Worm (Caenorhabditis elegans): ENCODE data around the gene cit-1.1.

Gene cit-1.1

DNA sequence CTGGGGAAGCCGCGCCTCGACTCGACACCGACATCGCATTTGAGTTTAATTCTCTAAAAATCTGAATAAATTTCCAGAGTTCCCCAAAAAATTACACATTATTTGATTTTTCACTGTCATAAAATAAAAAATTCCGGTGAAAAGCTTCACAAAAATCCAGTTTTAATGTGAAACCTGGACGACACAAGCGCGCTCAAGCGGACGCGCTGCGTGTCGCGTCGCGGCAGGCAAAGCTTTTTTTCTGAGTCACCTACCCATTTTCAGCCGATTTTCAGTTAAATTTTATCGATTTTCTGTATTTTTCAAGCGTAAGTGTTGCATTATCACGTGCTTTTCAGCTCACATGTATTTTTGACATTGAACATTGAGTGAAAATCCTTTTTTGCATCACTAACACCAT lies at the start of gene cit-1.1:
Gene cit-1.1, minus strand, starts transcription at position 53 of the 400 bp plus-strand sequence.
- TF ChIP-seq dao-5 (tag; optimal IDR thresholded peaks at IDR 0.05), result no peak
- peak; percentile 27 for TF ChIP-seq W03F9.2 (tag; optimal IDR thresholded peaks at IDR 0.05)

DNA sequence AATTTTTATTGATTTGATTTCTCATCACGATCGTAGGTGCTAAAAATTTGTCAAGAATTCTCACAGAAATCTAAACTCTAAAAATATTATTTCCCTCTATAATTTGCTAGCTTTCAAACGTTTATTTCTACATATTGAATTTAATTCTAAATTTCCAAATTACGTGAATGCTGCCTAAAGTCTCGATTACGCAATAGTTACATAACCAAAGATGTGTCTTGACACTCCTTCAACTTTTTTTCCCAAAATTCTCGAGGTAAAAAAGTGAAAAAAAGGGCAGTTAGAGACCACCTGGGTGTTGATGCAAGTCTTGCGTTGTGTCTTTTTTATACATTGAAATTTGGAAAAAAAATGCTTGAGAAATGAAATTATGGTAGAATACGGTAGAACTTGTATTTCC lies 42.2 kb upstream of the cit-1.1 start:
- TF ChIP-seq him-1 (tag; optimal IDR thresholded peaks at IDR 0.05) (no peak), dao-5 (tag; optimal IDR thresholded peaks at IDR 0.05) (no peak), W03F9.2 (tag; optimal IDR thresholded peaks at IDR 0.05) (no peak)

DNA sequence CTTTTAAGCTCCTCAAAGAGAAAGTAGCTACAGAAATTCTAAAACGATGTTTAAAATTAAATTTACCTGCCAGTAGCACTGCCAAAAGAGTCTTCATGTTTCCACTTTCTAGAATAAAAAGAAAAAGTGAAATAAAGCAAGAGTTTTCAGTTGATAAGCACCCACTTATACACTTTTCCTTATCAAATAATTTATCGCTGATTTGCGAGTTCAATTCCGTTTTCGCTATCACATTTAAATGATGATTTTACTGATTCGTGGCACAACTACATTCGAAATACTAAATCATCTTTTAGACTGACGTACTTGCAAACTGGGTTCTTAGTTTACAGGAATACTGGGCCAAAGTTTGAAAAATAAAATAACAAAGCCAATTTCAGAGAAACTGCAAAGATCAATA lies 41.3 kb upstream of the cit-1.1 start, which contains the start of gene K12H4.7:
Gene K12H4.7, minus strand, starts transcription at position 138 of the 400 bp plus-strand sequence.
- TF ChIP-seq dao-5 (tag; optimal IDR thresholded peaks at IDR 0.05) (no peak), him-1 (tag; optimal IDR thresholded peaks at IDR 0.05) (no peak), W03F9.2 (tag; optimal IDR thresholded peaks at IDR 0.05) (no peak)

DNA sequence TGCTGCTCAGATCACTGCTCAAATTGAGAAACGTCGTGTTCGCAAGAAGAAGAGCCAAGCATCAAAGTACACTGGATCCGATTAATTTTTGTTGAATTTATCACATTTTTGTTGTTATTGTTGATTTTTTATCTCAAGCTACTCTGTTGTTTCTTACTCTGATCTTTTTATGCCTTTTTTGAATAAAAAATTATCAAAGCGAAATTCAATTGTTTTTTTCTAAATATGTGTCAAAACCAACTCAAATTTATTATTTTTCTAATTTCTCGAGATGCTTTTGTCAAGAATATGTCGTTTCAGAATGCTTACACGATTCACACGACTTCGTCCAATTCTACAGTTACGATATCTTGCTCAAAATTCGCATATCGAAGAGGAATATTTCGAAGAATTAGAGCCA lies 37.8 kb upstream of the cit-1.1 start, which contains the start of gene K12H4.2:
Gene K12H4.2, plus strand, starts transcription at position 301 of the 400 bp plus-strand sequence.
- TF ChIP-seq dao-5 (tag; optimal IDR thresholded peaks at IDR 0.05) (no peak), him-1 (tag; optimal IDR thresholded peaks at IDR 0.05) (no peak), W03F9.2 (tag; optimal IDR thresholded peaks at IDR 0.05) (no peak)

DNA sequence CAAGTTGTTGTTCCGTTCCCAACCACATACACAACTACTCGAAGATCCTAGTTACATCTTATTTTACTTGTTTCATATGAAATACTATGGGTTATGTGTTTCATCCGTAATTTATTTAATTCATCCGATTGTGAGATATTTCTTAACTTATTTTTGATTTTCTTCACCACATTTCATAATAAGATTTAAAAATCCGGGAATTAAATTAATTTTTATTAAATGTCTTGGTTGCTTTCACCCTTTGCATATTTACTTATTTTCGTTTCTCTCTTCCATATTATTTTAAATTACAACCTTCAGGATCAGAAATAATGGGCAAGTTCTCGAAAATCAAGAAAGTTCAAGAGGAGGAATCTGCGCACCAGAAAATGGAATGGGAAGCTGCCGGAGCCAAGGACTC lies 36.1 kb upstream of the cit-1.1 start, which contains the start of gene K12H4.3:
Gene K12H4.3, plus strand, starts transcription at position 301 of the 400 bp plus-strand sequence.
- TF ChIP-seq W03F9.2 (tag; optimal IDR thresholded peaks at IDR 0.05), result no peak
- no peak for TF ChIP-seq dao-5 (tag; optimal IDR thresholded peaks at IDR 0.05)
- no peak for TF ChIP-seq him-1 (tag; optimal IDR thresholded peaks at IDR 0.05)

DNA sequence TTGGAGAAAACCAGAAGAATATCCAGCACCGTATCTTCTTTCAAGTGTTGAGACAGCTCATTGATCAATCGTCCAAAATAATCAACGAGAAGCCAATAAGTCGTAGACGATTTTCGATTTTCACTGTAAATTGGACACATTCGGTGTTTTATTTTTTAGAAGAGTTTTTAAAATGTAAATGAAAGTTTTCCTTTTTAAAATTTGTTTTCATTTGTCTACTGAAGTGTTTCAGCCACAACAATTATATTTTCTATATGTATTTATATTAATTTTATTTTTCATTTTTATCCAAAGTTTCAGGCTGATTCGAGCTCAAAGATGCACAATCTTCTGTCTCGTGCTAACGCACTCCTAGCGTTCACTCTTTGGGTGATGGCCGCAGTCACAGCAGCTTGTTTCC lies 35.1 kb upstream of the cit-1.1 start, which contains the start of gene spcs-3:
Gene spcs-3, plus strand, starts transcription at position 301 of the 400 bp plus-strand sequence.
- TF ChIP-seq him-1 (tag; optimal IDR thresholded peaks at IDR 0.05), result no peak
- TF ChIP-seq W03F9.2 (tag; optimal IDR thresholded peaks at IDR 0.05), result no peak
- TF ChIP-seq dao-5 (tag; optimal IDR thresholded peaks at IDR 0.05), result no peak

DNA sequence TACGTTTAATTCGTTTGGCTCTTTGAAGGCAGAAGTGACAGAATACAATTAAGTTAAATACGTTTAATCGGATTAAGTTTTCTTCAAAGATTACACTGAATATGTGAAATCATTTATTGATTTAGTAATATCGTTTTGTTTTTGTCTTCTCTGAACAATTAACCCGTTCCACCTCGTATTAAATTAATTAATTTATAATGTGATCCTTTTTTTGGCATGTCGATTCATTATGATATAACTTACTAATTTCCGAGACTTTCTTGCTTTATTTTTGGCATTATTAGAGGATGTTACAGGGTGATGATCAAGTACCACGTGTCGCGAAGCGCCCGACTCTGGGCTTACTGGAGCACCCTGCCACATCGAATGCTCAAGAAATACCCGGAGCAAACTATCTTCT lies 34.6 kb upstream of the cit-1.1 start, which contains the start of gene K12H4.5:
Gene K12H4.5, plus strand, starts transcription at position 301 of the 400 bp plus-strand sequence.
- TF ChIP-seq him-1 (tag; optimal IDR thresholded peaks at IDR 0.05), result no peak
- no peak for TF ChIP-seq W03F9.2 (tag; optimal IDR thresholded peaks at IDR 0.05)
- TF ChIP-seq dao-5 (tag; optimal IDR thresholded peaks at IDR 0.05), result no peak

DNA sequence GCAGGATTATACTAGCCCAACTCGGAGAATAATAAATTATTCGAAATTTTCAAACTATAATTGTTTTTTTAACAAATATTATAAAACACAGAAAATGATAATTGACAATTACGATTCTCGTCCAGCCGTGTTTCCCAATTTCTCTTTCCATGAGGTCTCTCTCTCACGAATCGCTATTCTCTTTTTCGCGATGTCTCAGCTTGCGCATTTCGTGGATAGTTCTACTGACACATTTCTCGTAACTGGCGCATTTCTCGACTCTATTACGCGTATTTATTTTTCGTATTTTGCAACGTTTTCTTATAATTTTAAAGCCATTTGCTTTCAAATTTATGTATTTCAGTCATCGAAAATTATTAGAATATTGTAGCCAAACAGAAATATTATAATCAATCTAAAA lies 34.2 kb upstream of the cit-1.1 start:
- TF ChIP-seq him-1 (tag; optimal IDR thresholded peaks at IDR 0.05) (peak; percentile 97), W03F9.2 (tag; optimal IDR thresholded peaks at IDR 0.05) (peak; percentile 98), dao-5 (tag; optimal IDR thresholded peaks at IDR 0.05) (peak; percentile 65)

DNA sequence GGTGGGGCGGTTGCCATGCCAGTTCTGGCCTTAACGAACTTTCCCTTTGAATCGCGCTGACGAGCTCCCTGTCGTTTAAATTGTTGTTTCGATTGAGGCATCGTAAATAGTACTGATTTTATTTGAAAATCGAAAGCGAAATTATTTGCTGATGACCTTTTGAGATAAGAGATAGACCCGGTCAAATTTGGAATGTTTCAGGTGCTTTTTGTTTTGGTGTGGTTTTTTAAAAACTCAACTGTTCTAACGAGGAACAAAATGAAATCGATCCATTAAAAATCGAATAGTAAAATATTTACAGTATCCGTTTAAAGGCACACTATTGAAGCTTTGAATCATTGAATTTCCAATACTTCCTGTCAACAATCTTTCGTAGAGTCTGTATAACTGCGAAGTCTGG lies 33.2 kb upstream of the cit-1.1 start, which contains the start of gene K12H4.6:
Gene K12H4.6, minus strand, starts transcription at position 101 of the 400 bp plus-strand sequence.
- TF ChIP-seq W03F9.2 (tag; optimal IDR thresholded peaks at IDR 0.05) (no peak), him-1 (tag; optimal IDR thresholded peaks at IDR 0.05) (no peak), dao-5 (tag; optimal IDR thresholded peaks at IDR 0.05) (no peak)

DNA sequence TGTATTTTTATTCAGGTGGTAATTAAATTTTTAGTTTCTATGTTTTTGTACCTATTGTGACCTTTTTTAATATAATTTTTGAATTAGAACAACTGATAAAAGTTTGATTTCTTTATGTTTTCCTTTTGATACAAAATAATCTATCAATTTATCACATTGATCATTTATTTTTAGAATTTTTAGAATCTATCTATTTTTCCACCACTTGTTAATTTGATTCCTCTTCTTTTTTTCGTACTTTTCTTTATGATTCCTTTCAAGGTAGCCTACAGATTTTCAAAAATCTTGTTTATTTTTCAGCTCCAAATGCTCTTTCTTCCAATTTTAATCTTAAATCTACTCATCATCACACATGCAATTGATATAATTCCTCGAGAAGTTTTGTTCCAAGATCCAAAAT lies 28.3 kb upstream of the cit-1.1 start, which contains the start of gene dpf-6:
Gene dpf-6, plus strand, starts transcription at position 301 of the 400 bp plus-strand sequence.
- no peak for TF ChIP-seq him-1 (tag; optimal IDR thresholded peaks at IDR 0.05)
- no peak for TF ChIP-seq dao-5 (tag; optimal IDR thresholded peaks at IDR 0.05)
- no peak for TF ChIP-seq W03F9.2 (tag; optimal IDR thresholded peaks at IDR 0.05)

DNA sequence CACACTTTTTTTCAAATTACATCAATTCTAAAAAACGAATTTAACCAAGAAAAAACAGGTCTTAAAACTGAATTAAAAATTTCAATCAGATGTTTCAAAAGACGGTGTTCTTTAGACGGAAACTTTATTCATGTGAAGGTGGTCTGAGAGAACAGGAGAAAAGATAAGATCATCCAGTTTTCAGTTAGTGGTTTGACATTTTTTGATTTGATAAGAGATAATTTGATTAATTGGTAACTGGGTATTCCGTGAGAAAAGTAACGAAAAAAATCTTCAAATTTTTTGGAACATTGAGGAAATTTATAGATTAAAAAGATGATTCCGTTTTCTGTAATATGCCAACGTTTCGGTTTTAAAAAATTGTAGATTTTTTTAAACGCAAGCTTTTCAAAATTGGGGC lies 26.9 kb upstream of the cit-1.1 start:
- TF ChIP-seq W03F9.2 (tag; optimal IDR thresholded peaks at IDR 0.05), result no peak
- TF ChIP-seq him-1 (tag; optimal IDR thresholded peaks at IDR 0.05), result no peak
- TF ChIP-seq dao-5 (tag; optimal IDR thresholded peaks at IDR 0.05), result no peak

DNA sequence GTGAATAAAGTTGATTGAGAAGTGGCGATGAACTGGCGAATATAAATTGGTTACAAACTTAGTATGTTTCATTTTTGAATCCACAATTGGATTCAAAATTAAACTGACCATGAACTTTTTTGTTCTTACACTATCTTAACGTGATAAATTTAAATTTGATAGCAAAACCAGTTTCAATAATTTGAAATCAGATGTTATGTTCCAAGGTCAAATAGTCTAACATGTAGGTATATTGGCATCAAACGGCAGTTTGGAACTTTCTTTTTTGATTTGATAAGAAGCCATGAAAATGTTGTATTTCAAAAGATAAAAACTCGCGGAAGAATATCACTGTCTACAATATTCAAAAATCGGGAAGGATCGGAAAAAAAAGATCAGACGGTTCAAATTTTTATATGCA lies 26.4 kb upstream of the cit-1.1 start:
- TF ChIP-seq him-1 (tag; optimal IDR thresholded peaks at IDR 0.05), result no peak
- TF ChIP-seq W03F9.2 (tag; optimal IDR thresholded peaks at IDR 0.05), result no peak
- no peak for TF ChIP-seq dao-5 (tag; optimal IDR thresholded peaks at IDR 0.05)

DNA sequence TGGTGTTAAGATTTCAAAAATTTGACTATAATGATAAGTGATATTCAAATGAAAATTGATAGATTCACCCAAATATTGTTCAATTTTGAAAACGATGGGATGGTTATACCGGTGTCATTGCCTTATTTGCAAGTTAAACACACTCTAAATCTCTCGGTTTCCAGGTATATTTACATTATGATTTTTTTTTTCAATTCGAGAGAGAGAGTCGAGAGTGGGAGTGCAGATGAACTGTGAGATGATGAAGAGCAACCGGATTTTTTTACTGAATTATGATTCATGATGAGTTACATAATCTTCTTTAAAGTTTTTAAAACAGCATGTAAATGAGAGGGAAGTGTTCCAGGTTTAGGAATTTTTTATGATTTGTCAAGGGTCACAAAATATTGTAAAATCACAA lies 23.9 kb upstream of the cit-1.1 start, which contains the start of gene F44B9.10:
Gene F44B9.10, minus strand, starts transcription at position 101 of the 400 bp plus-strand sequence.
- no peak for TF ChIP-seq dao-5 (tag; optimal IDR thresholded peaks at IDR 0.05)
- TF ChIP-seq him-1 (tag; optimal IDR thresholded peaks at IDR 0.05), result no peak
- TF ChIP-seq W03F9.2 (tag; optimal IDR thresholded peaks at IDR 0.05), result no peak

DNA sequence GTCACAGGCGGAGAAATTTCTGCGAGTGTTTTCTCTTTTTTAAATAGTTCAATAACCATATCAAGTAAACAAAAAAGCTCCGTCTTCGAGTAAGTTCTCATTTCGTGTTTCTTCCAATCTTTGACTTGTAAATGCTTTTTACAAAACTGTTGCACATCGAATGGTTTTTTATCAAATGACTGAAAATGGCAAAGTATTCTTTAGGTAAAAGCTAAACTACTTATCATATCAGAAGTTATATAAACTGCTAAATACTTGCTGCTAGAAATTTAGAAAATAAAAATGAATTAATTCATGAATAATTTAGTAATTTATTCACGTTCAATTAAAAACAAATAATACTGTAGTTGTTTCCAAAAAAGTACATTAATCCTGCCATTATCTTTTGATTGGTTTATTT lies 21.3 kb upstream of the cit-1.1 start, which contains the start of gene F44B9.9:
Gene F44B9.9, minus strand, starts transcription at position 101 of the 400 bp plus-strand sequence.
- TF ChIP-seq dao-5 (tag; optimal IDR thresholded peaks at IDR 0.05) (no peak), W03F9.2 (tag; optimal IDR thresholded peaks at IDR 0.05) (no peak), him-1 (tag; optimal IDR thresholded peaks at IDR 0.05) (no peak)

DNA sequence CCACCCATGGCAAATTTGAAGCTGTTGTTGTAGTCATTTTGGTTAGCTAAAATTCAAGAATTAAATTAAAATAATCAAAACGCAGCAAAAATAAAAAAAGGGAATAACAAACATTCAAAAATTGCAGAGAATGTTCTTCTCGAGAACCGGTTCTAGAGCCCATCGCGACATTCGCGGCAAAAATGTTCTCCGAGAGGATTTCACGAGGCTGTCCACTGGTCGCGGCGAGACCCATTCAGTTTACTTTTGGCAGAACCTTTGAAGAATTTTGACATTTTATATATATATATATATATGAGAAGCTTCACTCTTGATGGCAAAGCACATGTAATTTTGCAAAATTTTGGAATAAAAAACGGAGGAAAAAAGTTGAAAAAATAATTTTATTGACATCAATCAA lies 19.9 kb upstream of the cit-1.1 start, which contains the start of gene F44B9.8:
Gene F44B9.8, minus strand, starts transcription at position 163 of the 400 bp plus-strand sequence.
- TF ChIP-seq him-1 (tag; optimal IDR thresholded peaks at IDR 0.05), result no peak
- no peak for TF ChIP-seq dao-5 (tag; optimal IDR thresholded peaks at IDR 0.05)
- TF ChIP-seq W03F9.2 (tag; optimal IDR thresholded peaks at IDR 0.05), result peak; percentile 29
